Worm (Caenorhabditis elegans): ENCODE data around the gene B0250.18.

Gene B0250.18

ce11 chrV:20486549-20486948 lies 25.8 kb upstream of the B0250.18 start:
- TF ChIP-seq ceh-18 (tag; optimal IDR thresholded peaks at IDR 0.05) (peak; percentile 9), pat-9 (tag; optimal IDR thresholded peaks at IDR 0.05) (no peak), hlh-8 (tag; optimal IDR thresholded peaks at IDR 0.05) (peak; percentile 53)

ce11 chrV:20485285-20485684 lies 24.6 kb upstream of the B0250.18 start, which contains the start of gene dhcr-7:
Gene dhcr-7 (minus strand): TSS chrV:20485385.
- TF ChIP-seq C38D4.7 (GFP tag; optimal IDR thresholded peaks at IDR 0.05) (no peak), dmd-4 (tag; optimal IDR thresholded peaks at IDR 0.05; ENCODE audit: borderline replicate concordance) (no peak), Y22D7AL.16 (tag; optimal IDR thresholded peaks at IDR 0.05) (no peak), ceh-6 (GFP tag; optimal IDR thresholded peaks at IDR 0.05) (no peak), K09A11.1 (tag; optimal IDR thresholded peaks at IDR 0.05; ENCODE audit: insufficient read depth) (no peak), madf-2 (tag; optimal IDR thresholded peaks at IDR 0.05) (no peak), rnt-1 (tag; optimal IDR thresholded peaks at IDR 0.05) (no peak), ceh-34 (tag; optimal IDR thresholded peaks at IDR 0.05) (no peak), syd-9 (tag; optimal IDR thresholded peaks at IDR 0.05) (no peak), sdc-2 (tag; optimal IDR thresholded peaks at IDR 0.05) (no peak), fkh-10 (GFP tag; optimal IDR thresholded peaks at IDR 0.05) (no peak), nhr-232 (tag; optimal IDR thresholded peaks at IDR 0.05) (no peak), ceh-45 (GFP tag; IDR thresholded peaks at IDR 0.05) (no peak), elt-4 (tag; optimal IDR thresholded peaks at IDR 0.05) (no peak), ceh-31 (tag; optimal IDR thresholded peaks at IDR 0.05) (no peak)

DNA sequence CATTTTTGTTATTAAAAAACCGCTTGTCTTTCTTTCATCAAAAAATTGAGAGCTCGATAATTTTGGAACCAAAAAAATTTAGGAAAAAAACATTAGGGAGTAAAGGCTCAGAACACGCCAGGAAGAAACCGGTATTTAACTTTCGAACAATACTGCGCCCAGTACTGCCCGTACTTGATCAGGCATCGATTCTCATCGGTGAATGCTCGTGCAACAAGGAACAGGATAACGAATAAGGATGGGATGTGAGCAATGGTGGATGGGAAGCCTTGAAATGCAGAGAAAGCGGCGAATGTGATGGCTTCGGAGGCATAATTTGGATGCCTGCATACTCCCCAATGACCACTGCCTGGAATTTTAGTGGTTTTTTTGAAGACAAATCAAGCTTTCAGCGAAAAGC lies 20.1 kb upstream of the B0250.18 start:
- TF ChIP-seq ttx-3 (tag; optimal IDR thresholded peaks at IDR 0.05) (no peak), unc-86 (tag; optimal IDR thresholded peaks at IDR 0.05) (no peak), F13H6.1 (tag; optimal IDR thresholded peaks at IDR 0.05) (no peak), hlh-30 (tag; optimal IDR thresholded peaks at IDR 0.05; ENCODE audit: insufficient read depth) (no peak), lin-11 (tag; optimal IDR thresholded peaks at IDR 0.05) (no peak), ceh-48 (tag; optimal IDR thresholded peaks at IDR 0.05) (no peak), ceh-19 (GFP tag; optimal IDR thresholded peaks at IDR 0.05) (no peak), nhr-232 (tag; optimal IDR thresholded peaks at IDR 0.05) (no peak)

DNA sequence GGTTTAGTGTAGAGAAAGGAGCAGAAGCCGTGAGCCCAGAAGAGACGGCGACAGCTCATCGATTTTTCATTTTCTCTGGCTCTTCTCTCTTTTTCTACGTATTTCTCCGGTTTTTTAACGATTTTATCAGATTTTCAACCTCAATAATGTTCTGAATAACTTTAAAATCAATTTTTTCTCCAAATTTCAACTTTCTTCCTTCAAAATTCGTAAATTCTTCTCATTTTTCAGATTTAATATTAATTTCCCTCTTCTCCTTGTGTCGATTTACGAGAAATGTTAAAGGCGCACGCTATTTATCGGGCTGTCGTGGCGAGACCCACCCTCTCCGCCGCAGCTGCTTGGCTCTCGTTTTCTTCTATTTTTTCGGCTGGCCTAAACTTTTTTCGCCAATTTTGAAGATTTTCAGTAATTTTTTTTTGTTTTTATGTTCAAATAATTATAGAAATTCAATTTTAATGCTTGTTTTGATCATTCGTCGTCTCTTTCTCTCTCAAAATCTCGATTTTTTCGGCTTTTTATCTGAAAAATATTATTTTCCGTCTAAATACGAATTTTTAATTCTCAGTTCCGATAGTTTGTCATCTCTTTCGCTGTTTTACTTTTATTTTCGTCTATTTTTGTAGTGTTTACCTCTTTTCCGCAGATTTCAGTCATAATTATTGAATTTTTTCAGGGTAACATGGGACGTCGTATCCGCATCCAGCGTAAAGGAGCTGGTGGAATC lies 18.5 kb upstream of the B0250.18 start, which contains the start of the genes calf-1 and rpl-2:
calf-1 (minus strand) TSS at position 77 of the 727 bp plus-strand sequence.
rpl-2 (plus strand) TSS at position 677 of the 727 bp plus-strand sequence.
- no peak for TF ChIP-seq hlh-30 (tag; optimal IDR thresholded peaks at IDR 0.05; ENCODE audit: insufficient read depth)
- TF ChIP-seq elt-2 (tag; optimal IDR thresholded peaks at IDR 0.05): peak; percentile 11
- TF ChIP-seq nfya-1 (tag; optimal IDR thresholded peaks at IDR 0.05): peak; percentile 56
- peak; percentile 49 for TF ChIP-seq ceh-31 (tag; optimal IDR thresholded peaks at IDR 0.05)
- no peak for TF ChIP-seq pha-2 (tag; optimal IDR thresholded peaks at IDR 0.05)
- peak; percentile 83 for TF ChIP-seq ceh-48 (tag; optimal IDR thresholded peaks at IDR 0.05)
- peak; percentile 84 for TF ChIP-seq unc-42 (tag; optimal IDR thresholded peaks at IDR 0.05)

- TF ChIP-seq ttx-3 (tag; optimal IDR thresholded peaks at IDR 0.05): no peak
- no peak for TF ChIP-seq fkh-6 (tag; optimal IDR thresholded peaks at IDR 0.05)
- TF ChIP-seq ceh-6 (GFP tag; optimal IDR thresholded peaks at IDR 0.05): no peak
- TF ChIP-seq ceh-24 (tag; optimal IDR thresholded peaks at IDR 0.05): no peak
- TF ChIP-seq madf-2 (tag; optimal IDR thresholded peaks at IDR 0.05): no peak
- no peak for TF ChIP-seq pha-4 (tag; optimal IDR thresholded peaks at IDR 0.05)
- TF ChIP-seq nfya-1 (tag; optimal IDR thresholded peaks at IDR 0.05): no peak
Observed at ce11 chrV:20476981-20477380, 16.3 kb upstream of the B0250.18 start.
